Worm (Caenorhabditis elegans): ENCODE data around the gene Y51H7C.13.
A peak's percentile ranks its signal among the peaks of the same experiment; 100 is the strongest.

Y51H7C.13 gene

ce11 chrII:1423660-1424059 lies 42.7 kb downstream of the Y51H7C.13 start, which contains the start of gene Y51H7C.10:
TSS of gene Y51H7C.10 (minus strand) at chrII:1423760.
- TF ChIP-seq lsy-12 (tag; optimal IDR thresholded peaks at IDR 0.05) = no peak
- TF ChIP-seq ceh-9 (tag; optimal IDR thresholded peaks at IDR 0.05) = no peak
- no peak for TF ChIP-seq lin-15B (tag; optimal IDR thresholded peaks at IDR 0.05)
- no peak for TF ChIP-seq nhr-12 (tag; optimal IDR thresholded peaks at IDR 0.05)
- TF ChIP-seq tbx-2 (tag; optimal IDR thresholded peaks at IDR 0.05) = no peak
- TF ChIP-seq nhr-237 (tag; optimal IDR thresholded peaks at IDR 0.05) = no peak
- no peak for TF ChIP-seq R02D3.7 (tag; optimal IDR thresholded peaks at IDR 0.05)
- no peak for TF ChIP-seq jun-1 (tag; optimal IDR thresholded peaks at IDR 0.05)
- TF ChIP-seq ceh-16 (tag; optimal IDR thresholded peaks at IDR 0.05) = no peak
- TF ChIP-seq daf-12 (tag; optimal IDR thresholded peaks at IDR 0.05) = no peak
- no peak for TF ChIP-seq zag-1 (tag; optimal IDR thresholded peaks at IDR 0.05)

- no peak for TF ChIP-seq R02D3.7 (tag; optimal IDR thresholded peaks at IDR 0.05)
- TF ChIP-seq ceh-28 (tag; optimal IDR thresholded peaks at IDR 0.05) = peak; percentile 55
Observed at ce11 chrII:1420806-1421463, 45.4 kb downstream of the Y51H7C.13 start.

- TF ChIP-seq elt-2 (tag; optimal IDR thresholded peaks at IDR 0.05) (no peak), ceh-28 (tag; optimal IDR thresholded peaks at IDR 0.05) (peak; percentile 84)
Observed at ce11 chrII:1419994-1420393, 46.4 kb downstream of the Y51H7C.13 start.

All from whole organism, L3 larva.